Worm (Caenorhabditis elegans) whole organism, L2 larva: ENCODE results near the gene C49A9.6.

Source experiments
- R02D3.7 ChIP-seq: fragments of 150-350 bp; optimal IDR thresholded peaks from 2 replicates; lab custom pipeline; 2014; ENCODE audit warnings: missing biosample characterization, missing genetic modification characterization
- ZK546.5 ChIP-seq: sonication (generic microtip); optimal IDR thresholded peaks from 2 replicates; lab custom pipeline; 2017; ENCODE audit warnings: missing biosample characterization, missing genetic modification characterization
- aly-2 ChIP-seq: fragments of 150-350 bp; optimal IDR thresholded peaks from 2 replicates; lab custom pipeline; 2014; ENCODE audit warnings: missing biosample characterization, missing genetic modification characterization
- ceh-82 ChIP-seq: fragments of 150-350 bp; optimal IDR thresholded peaks from 2 replicates; lab custom pipeline; 2014; ENCODE audit warnings: missing biosample characterization, missing genetic modification characterization
- egl-27 ChIP-seq: sonication (generic microtip); optimal IDR thresholded peaks from 3 replicates; lab custom pipeline; 2017; ENCODE audit warnings: missing biosample characterization, missing genetic modification reagents, missing genetic modification characterization
- elt-3 ChIP-seq: sonication (generic microtip); optimal IDR thresholded peaks from 2 replicates; lab custom pipeline; 2017; ENCODE audit warnings: missing biosample characterization, missing genetic modification characterization
- gmeb-1 ChIP-seq: fragments of 150-350 bp; optimal IDR thresholded peaks from 2 replicates; lab custom pipeline; 2014; ENCODE audit warnings: missing biosample characterization, missing genetic modification characterization
- lin-11 ChIP-seq: fragments of 150-350 bp; sonication (generic microtip); optimal IDR thresholded peaks from 2 replicates; lab custom pipeline; 2014; ENCODE audit warnings: missing biosample characterization, missing genetic modification characterization, inconsistent platforms, mixed read lengths
- lsy-2 ChIP-seq, 2 experiments: fragments of 150-350 bp in 1 of 2; sonication (generic microtip) in 1 of 2; optimal IDR thresholded peaks; 2 replicates each; lab custom pipeline; 2014 to 2017; ENCODE audit warnings: missing biosample characterization in 2 of 2, missing genetic modification characterization in 2 of 2
- sem-4 ChIP-seq: fragments of 150-350 bp; optimal IDR thresholded peaks from 2 replicates; lab custom pipeline; 2014; ENCODE audit warnings: missing biosample characterization, missing genetic modification reagents, missing genetic modification characterization
- sma-3 ChIP-seq: sonication (generic microtip); optimal IDR thresholded peaks from 2 replicates; lab custom pipeline; 2016; ENCODE audit warnings: missing genetic modification reagents, missing genetic modification characterization, missing compliant biosample characterization
- unc-62 ChIP-seq: fragments of 150-350 bp; optimal IDR thresholded peaks from 2 replicates; lab custom pipeline; 2014; ENCODE audit warnings: missing biosample characterization, missing genetic modification reagents, missing genetic modification characterization
- ztf-11 ChIP-seq: sonication (generic microtip); optimal IDR thresholded peaks from 2 replicates; lab custom pipeline; 2017; ENCODE audit warnings: missing biosample characterization, missing genetic modification characterization
- ztf-4 ChIP-seq: fragments of 150-350 bp; optimal IDR thresholded peaks from 2 replicates; lab custom pipeline; 2014; ENCODE audit warnings: missing biosample characterization, missing genetic modification characterization

- TF ChIP-seq gmeb-1 (tag; lab: Kevin White, UChicago) (no peak), elt-3 (no peak), lin-11 (tag; lab: Kevin White, UChicago) (no peak), egl-27 (tag; lab: Kevin White, UChicago) (no peak), ceh-82 (tag; lab: Kevin White, UChicago) (no peak), ztf-4 (tag; lab: Kevin White, UChicago) (no peak), R02D3.7 (tag; lab: Kevin White, UChicago) (no peak), lsy-2 (tag; optimal IDR thresholded peaks at IDR 0.05; lab: Kevin White, UChicago) (no peak), sem-4 (tag; lab: Kevin White, UChicago) (no peak), ZK546.5 (tag; lab: Kevin White, UChicago) (no peak), aly-2 (tag; lab: Kevin White, UChicago) (no peak), sma-3 (GFP tag; lab: Kevin White, UChicago) (no peak), unc-62 (no peak), ztf-11 (tag; lab: Kevin White, UChicago) (no peak)
Measured at ce11 chrIV:6201769-6202168, 9.0 kb upstream of the C49A9.6 start, which contains the start of gene tkr-2.
